Worm (Caenorhabditis elegans) whole organism, L4 larva: Measurements from ENCODE around the gene msp-63.

ENCODE experiments used
- aha-1 ChIP-seq: fragments of 150-350 bp; peaks from one replicate; lab custom pipeline; 2014; ENCODE audit warnings: missing biosample characterization, missing genetic modification characterization
- arid-1 ChIP-seq: fragments of 200-800 bp; sonication (Bioruptor generic); conservative IDR thresholded peaks from 2 replicates; pipeline ENCODE4 v1.3.6; 2022; ENCODE audit warnings: missing genetic modification reagents, missing genetic modification characterization, missing compliant biosample characterization
- ces-1 ChIP-seq: fragments of 150-350 bp; sonication (generic microtip); optimal IDR thresholded peaks from 4 replicates; lab custom pipeline; 2014; ENCODE audit warnings: missing biosample characterization, missing genetic modification reagents, missing genetic modification characterization
- cey-2 ChIP-seq: sonication (generic microtip); optimal IDR thresholded peaks from 3 replicates; lab custom pipeline; 2017; ENCODE audit warnings: missing genetic modification characterization, mild to moderate bottlenecking, missing compliant biosample characterization, antibody characterized with exemption, borderline replicate concordance; ENCODE audit not compliant: insufficient read depth
- egl-27 ChIP-seq: sonication (generic microtip); optimal IDR thresholded peaks from 3 replicates; lab custom pipeline; 2017; ENCODE audit warnings: missing biosample characterization, missing genetic modification reagents, missing genetic modification characterization
- hlh-30 ChIP-seq: sonication (generic microtip); optimal IDR thresholded peaks from 2 replicates; lab custom pipeline; 2017; ENCODE audit warnings: antibody characterized with exemption, mild to moderate bottlenecking, missing genetic modification characterization, missing compliant biosample characterization; ENCODE audit not compliant: insufficient read depth
- nhr-10 ChIP-seq: fragments of 150-350 bp; optimal IDR thresholded peaks from 2 replicates; lab custom pipeline; 2014; ENCODE audit warnings: missing biosample characterization, missing genetic modification characterization
- zag-1 ChIP-seq: fragments of 150-350 bp; optimal IDR thresholded peaks from 2 replicates; lab custom pipeline; 2014; ENCODE audit warnings: missing biosample characterization, missing genetic modification characterization

DNA sequence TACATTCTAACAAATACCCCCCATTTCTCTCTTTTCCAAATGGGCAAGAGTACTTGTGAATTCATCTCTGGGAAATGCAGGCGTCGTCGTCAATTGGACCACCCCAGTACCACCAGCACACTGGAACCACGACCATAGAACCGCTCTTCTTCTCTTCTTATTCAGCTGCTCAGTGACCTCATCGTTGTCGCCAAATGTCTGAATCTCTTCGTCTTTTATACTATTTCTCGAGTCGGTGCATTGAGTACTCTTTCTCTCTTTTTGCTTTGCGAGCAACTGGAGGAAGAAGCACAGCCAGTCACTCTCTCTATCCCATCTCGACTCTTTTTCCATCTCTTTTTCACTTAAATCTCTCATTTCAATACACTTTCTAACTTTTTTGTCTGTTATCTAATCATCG is 17.4 kb downstream of the msp-63 start:
- TF ChIP-seq cey-2 (no peak), ces-1 (GFP tag; lab: Kevin White, UChicago) (no peak), egl-27 (tag; lab: Kevin White, UChicago) (no peak), nhr-10 (tag; lab: Kevin White, UChicago) (no peak), zag-1 (no peak), arid-1 (GFP tag; lab: Robert Waterston, UW) (no peak), hlh-30 (tag; lab: Kevin White, UChicago) (no peak), aha-1 (tag; lab: Kevin White, UChicago) (peak; percentile 29)
